Fruit fly (Drosophila melanogaster) whole organism, embryonic: ENCODE results near the gene alpha-Est8.

Experiments
- CG10147 ChIP-seq: fragments of 200-800 bp; sonication (Bioruptor generic); optimal IDR thresholded peaks from 2 replicates; lab custom pipeline; 2019; ENCODE audit warnings: missing biosample characterization, mild to moderate bottlenecking, missing genetic modification characterization, moderate library complexity
- CG10321 ChIP-seq: fragments of 200-800 bp; sonication (Bioruptor generic); IDR thresholded peaks from 2 replicates; pipeline ENCODE4 v1.3.6; 2022; ENCODE audit warnings: missing biosample characterization, missing genetic modification characterization
- CG15696 ChIP-seq: fragments of 200-800 bp; sonication (Bioruptor generic); optimal IDR thresholded peaks from 2 replicates; lab custom pipeline; 2019; ENCODE audit warnings: missing biosample characterization, mild to moderate bottlenecking, missing genetic modification characterization, moderate library complexity
- CG17568 ChIP-seq: fragments of 200-800 bp; sonication (Bioruptor generic); optimal IDR thresholded peaks from 2 replicates; lab custom pipeline; 2018; ENCODE audit warnings: missing biosample characterization, mild to moderate bottlenecking, missing genetic modification characterization, moderate library complexity
- CG18599 ChIP-seq: fragments of 200-800 bp; sonication (Bioruptor generic); optimal IDR thresholded peaks from 3 replicates; lab custom pipeline; 2017; ENCODE audit warnings: missing biosample characterization, missing genetic modification characterization, mild to moderate bottlenecking, moderate library complexity, missing genetic modification reagents
- CG2199 ChIP-seq: fragments of 200-800 bp; sonication (Bioruptor generic); IDR thresholded peaks from 3 replicates; pipeline ENCODE4 v1.3.6; 2022; ENCODE audit warnings: missing biosample characterization, missing genetic modification characterization
- CG33557 ChIP-seq: fragments of 200-800 bp; sonication (Bioruptor generic); optimal IDR thresholded peaks from 2 replicates; lab custom pipeline; 2019; ENCODE audit warnings: missing biosample characterization, mild to moderate bottlenecking, missing genetic modification characterization, moderate library complexity
- CG34376 ChIP-seq: fragments of 200-800 bp; sonication (Bioruptor generic); optimal IDR thresholded peaks from 2 replicates; lab custom pipeline; 2018; ENCODE audit warnings: missing biosample characterization, mild to moderate bottlenecking, missing genetic modification characterization
- CG3847 ChIP-seq: fragments of 200-800 bp; sonication (Bioruptor generic); IDR thresholded peaks from 2 replicates; pipeline ENCODE4 v1.3.6; 2022; ENCODE audit warnings: missing biosample characterization, missing genetic modification characterization
- CG6175 ChIP-seq: fragments of 200-800 bp; sonication (Bioruptor generic); IDR thresholded peaks from 3 replicates; pipeline ENCODE4 v1.3.6; 2022; ENCODE audit warnings: missing biosample characterization, missing genetic modification characterization
- CG6654 ChIP-seq: fragments of 200-800 bp; sonication (Bioruptor generic); optimal IDR thresholded peaks from 2 replicates; lab custom pipeline; 2017; ENCODE audit warnings: missing biosample characterization, mild to moderate bottlenecking, missing genetic modification characterization
- CG7987 ChIP-seq: fragments of 200-800 bp; sonication (Bioruptor generic); optimal IDR thresholded peaks from 2 replicates; lab custom pipeline; 2018; ENCODE audit warnings: missing biosample characterization, mild to moderate bottlenecking, missing genetic modification characterization, moderate library complexity
- CTCF ChIP-seq: fragments of 200-800 bp; sonication (Bioruptor generic); optimal IDR thresholded peaks from 2 replicates; lab custom pipeline; 2017; ENCODE audit warnings: missing biosample characterization, mild to moderate bottlenecking, missing genetic modification characterization, moderate library complexity
- Doc2 ChIP-seq: fragments of 200-800 bp; sonication (Bioruptor generic); IDR thresholded peaks from 2 replicates; pipeline ENCODE4 v1.3.6; 2022; ENCODE audit warnings: missing biosample characterization, missing genetic modification characterization
- Drgx ChIP-seq: fragments of 200-800 bp; sonication (Bioruptor generic); IDR thresholded peaks from 2 replicates; pipeline ENCODE4 v1.3.6; 2022; ENCODE audit warnings: missing biosample characterization, missing genetic modification characterization
- Fer1 ChIP-seq: fragments of 200-800 bp; sonication (Bioruptor generic); optimal IDR thresholded peaks from 2 replicates; lab custom pipeline; 2017; ENCODE audit warnings: missing biosample characterization, mild to moderate bottlenecking, missing genetic modification characterization
- Med ChIP-seq: fragments of 200-800 bp; sonication (Bioruptor generic); peaks from one replicate; lab custom pipeline; 2016; ENCODE audit warnings: missing biosample characterization, missing genetic modification characterization, mild to moderate bottlenecking, inconsistent platforms, moderate library complexity
- Mrtf ChIP-seq: fragments of 200-800 bp; sonication (Bioruptor generic); IDR thresholded peaks from 3 replicates; pipeline ENCODE4 v1.3.6; 2022; ENCODE audit warnings: missing biosample characterization, missing genetic modification characterization
- PHDP ChIP-seq: fragments of 200-800 bp; sonication (Bioruptor generic); optimal IDR thresholded peaks from 3 replicates; lab custom pipeline; 2018; ENCODE audit warnings: missing biosample characterization, mild to moderate bottlenecking, missing genetic modification characterization, moderate library complexity
- Pdp1 ChIP-seq, 2 experiments: fragments of 200-800 bp; sonication (Bioruptor generic); optimal IDR thresholded peaks; 3 replicates each; lab custom pipeline; 2016; ENCODE audit warnings: missing biosample characterization in 2 of 2, missing genetic modification characterization in 2 of 2, mild to moderate bottlenecking in 1 of 2, moderate library complexity in 1 of 2
- Rfx ChIP-seq: fragments of 200-800 bp; sonication (Bioruptor generic); IDR thresholded peaks from 2 replicates; pipeline ENCODE4 v1.3.6; 2022; ENCODE audit warnings: missing biosample characterization, missing genetic modification characterization
- Sox100B ChIP-seq: fragments of 200-800 bp; sonication (Bioruptor generic); optimal IDR thresholded peaks from 3 replicates; lab custom pipeline; 2018; ENCODE audit warnings: missing biosample characterization, mild to moderate bottlenecking, missing genetic modification characterization
- Tbp ChIP-seq: fragments of >200 bp; optimal IDR thresholded peaks from 2 replicates; lab custom pipeline; 2018; ENCODE audit warnings: missing biosample characterization, missing genetic modification characterization
- Trl ChIP-seq, 3 experiments: fragments of >200 bp in 2 of 3; fragments of 200-800 bp in 1 of 3; sonication (Bioruptor generic) in 1 of 3; optimal IDR thresholded peaks; 2 replicates in 1 of 3; 3 replicates in 2 of 3; lab custom pipeline; 2016 to 2017; ENCODE audit warnings: missing biosample characterization in 1 of 3, missing genetic modification characterization in 1 of 3
- abd-A ChIP-seq: fragments of 200-800 bp; sonication (Bioruptor generic); optimal IDR thresholded peaks from 3 replicates; lab custom pipeline; 2019; ENCODE audit warnings: missing biosample characterization, mild to moderate bottlenecking, missing genetic modification characterization, moderate library complexity
- amos ChIP-seq: fragments of 200-800 bp; sonication (Bioruptor generic); IDR thresholded peaks from 2 replicates; pipeline ENCODE4 v1.3.6; 2022; ENCODE audit warnings: missing biosample characterization, missing genetic modification characterization; ENCODE audit not compliant: partially characterized antibody
- chinmo ChIP-seq: fragments of 200-800 bp; sonication (Bioruptor generic); IDR thresholded peaks from 4 replicates; pipeline ENCODE4 v1.3.6; 2022; ENCODE audit warnings: missing biosample characterization, missing genetic modification characterization; ENCODE audit not compliant: partially characterized antibody
- ci ChIP-seq: fragments of 200-800 bp; sonication (Bioruptor generic); IDR thresholded peaks from 3 replicates; pipeline ENCODE4 v1.3.6; 2022; ENCODE audit warnings: missing biosample characterization, missing genetic modification characterization
- corto ChIP-seq: fragments of 200-800 bp; sonication (Bioruptor generic); optimal IDR thresholded peaks from 2 replicates; lab custom pipeline; 2016; ENCODE audit warnings: missing biosample characterization, mild to moderate bottlenecking, missing genetic modification characterization, moderate library complexity
- dmrt99B ChIP-seq: fragments of 200-800 bp; sonication (Bioruptor generic); optimal IDR thresholded peaks from 2 replicates; lab custom pipeline; 2018; ENCODE audit warnings: missing biosample characterization, mild to moderate bottlenecking, missing genetic modification characterization, moderate library complexity
- exex ChIP-seq: fragments of 200-800 bp; sonication (Bioruptor generic); optimal IDR thresholded peaks from 4 replicates; lab custom pipeline; 2018; ENCODE audit warnings: missing biosample characterization, mild to moderate bottlenecking, missing genetic modification characterization, moderate library complexity
- fru ChIP-seq: fragments of >200 bp; optimal IDR thresholded peaks from 2 replicates; lab custom pipeline; 2017
- jing ChIP-seq: fragments of 200-800 bp; sonication (Bioruptor generic); optimal IDR thresholded peaks from 2 replicates; lab custom pipeline; 2018; ENCODE audit warnings: missing biosample characterization, mild to moderate bottlenecking, missing genetic modification characterization
- mirr ChIP-seq: fragments of 200-800 bp; sonication (Bioruptor generic); optimal IDR thresholded peaks from 3 replicates; lab custom pipeline; 2018; ENCODE audit warnings: missing biosample characterization, mild to moderate bottlenecking, missing genetic modification characterization
- pros ChIP-seq: fragments of 200-800 bp; sonication (Bioruptor generic); optimal IDR thresholded peaks from 3 replicates; lab custom pipeline; 2019; ENCODE audit warnings: missing biosample characterization, mild to moderate bottlenecking, missing genetic modification characterization, moderate library complexity
- sd ChIP-seq: fragments of 200-800 bp; sonication (Bioruptor generic); optimal IDR thresholded peaks from 3 replicates; lab custom pipeline; 2018; ENCODE audit warnings: missing biosample characterization, mild to moderate bottlenecking, missing genetic modification characterization, moderate library complexity
- sens ChIP-seq: fragments of 200-800 bp; sonication (Bioruptor generic); peaks from one replicate; lab custom pipeline; 2016; ENCODE audit warnings: missing biosample characterization, missing genetic modification characterization
- sr ChIP-seq: fragments of 200-800 bp; sonication (Bioruptor generic); IDR thresholded peaks from 3 replicates; pipeline ENCODE4 v1.3.6; 2022; ENCODE audit warnings: missing biosample characterization, missing genetic modification characterization
- tap ChIP-seq: fragments of 200-800 bp; optimal IDR thresholded peaks from 3 replicates; lab custom pipeline; 2019; ENCODE audit warnings: missing biosample characterization, mild to moderate bottlenecking, missing genetic modification characterization, moderate library complexity
- tgo ChIP-seq: fragments of 200-800 bp; sonication (Bioruptor generic); IDR thresholded peaks from 3 replicates; pipeline ENCODE4 v1.3.6; 2022; ENCODE audit warnings: missing biosample characterization, missing genetic modification characterization

The alpha-Est8 gene

DNA sequence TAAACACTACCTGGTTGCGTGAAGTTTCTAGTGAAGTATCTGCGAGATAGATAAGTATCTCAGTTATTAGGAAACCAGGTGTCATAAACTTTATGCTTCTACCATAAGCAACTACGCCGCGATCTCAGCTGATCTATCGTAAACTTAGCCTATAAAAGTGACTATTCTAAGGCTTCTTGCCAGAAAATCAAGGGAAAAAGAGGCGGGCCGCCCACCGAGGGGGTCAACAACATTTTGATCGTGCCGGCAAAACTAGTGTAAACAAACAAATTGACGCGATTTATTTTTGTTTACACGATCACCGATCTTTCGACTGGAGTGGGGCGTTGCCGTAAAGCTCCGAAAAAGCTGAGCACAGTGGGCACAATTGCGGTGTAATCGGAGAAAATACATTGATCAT lies 8.7 kb upstream of the alpha-Est8 start (continued):
- no peak for TF ChIP-seq Doc2 (GFP tag; lab: Robert Waterston, UW)
- TF ChIP-seq Pdp1 (GFP tag; optimal IDR thresholded peaks at IDR 0.05; lab: Kevin White, UChicago), result no peak
- TF ChIP-seq sr (GFP tag; lab: Robert Waterston, UW), result no peak
- TF ChIP-seq CG10147 (GFP tag; lab: Kevin White, UChicago), result peak; percentile 10
- TF ChIP-seq exex, result peak; percentile 5
- TF ChIP-seq CTCF (GFP tag; lab: Kevin White, UChicago), result peak; percentile 9
- 0 out of 4 replicates have a peak, but pooled peaks have one; percentile 11 for TF ChIP-seq chinmo
- peak; percentile 33 for TF ChIP-seq PHDP (tag; lab: Kevin White, UChicago)
- TF ChIP-seq tgo (GFP tag; lab: Robert Waterston, UW), result no peak
- 0 out of 3 replicates have a peak, but pooled peaks have one; percentile 39 for TF ChIP-seq ci (GFP tag; lab: Robert Waterston, UW)
- TF ChIP-seq mirr (GFP tag; lab: Kevin White, UChicago), result peak; percentile 37
- TF ChIP-seq dmrt99B, result no peak
- peak; percentile 43 for TF ChIP-seq Fer1 (GFP tag; lab: Kevin White, UChicago)
- 0 out of 2 replicates have a peak, but pooled peaks have one; percentile 8 for TF ChIP-seq Rfx (GFP tag; lab: Robert Waterston, UW)
- no peak for TF ChIP-seq tap (tag; lab: Kevin White, UChicago)
- peak; percentile 4 for TF ChIP-seq CG17568 (GFP tag; lab: Kevin White, UChicago)

DNA sequence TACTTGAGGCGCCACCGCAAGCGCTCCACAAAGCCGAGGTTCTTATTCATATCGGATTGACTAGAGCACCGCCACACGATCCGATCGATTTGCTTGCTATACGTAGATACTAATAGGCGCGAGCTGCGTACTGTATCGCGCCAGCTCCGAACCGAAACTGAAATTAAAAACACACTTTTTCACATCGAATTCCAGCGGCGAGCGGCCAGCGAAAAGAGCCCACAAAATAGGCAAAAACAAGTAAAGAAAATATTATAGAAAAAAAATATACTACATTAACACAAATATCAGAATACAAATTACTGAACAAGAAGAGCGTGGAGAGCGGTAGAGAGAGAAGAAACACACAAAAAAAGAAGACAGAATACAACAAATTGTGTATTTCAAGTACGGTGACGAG lies 8.1 kb upstream of the alpha-Est8 start, which contains the start of gene alpha-Est7:
alpha-Est7 (minus strand) TSS at position 160 of the 400 bp plus-strand sequence.
- peak; percentile 20 for TF ChIP-seq corto (GFP tag; lab: Kevin White, UChicago)
- 0 out of 2 replicates have a peak, but pooled peaks have one; percentile 3 for TF ChIP-seq amos
- peak; percentile 70; the same call in 1 of the 3 replicates for TF ChIP-seq CG6175 (GFP tag; lab: Robert Waterston, UW)
- TF ChIP-seq Sox100B (GFP tag; lab: Kevin White, UChicago), result no peak
- TF ChIP-seq CG2199 (GFP tag; lab: Robert Waterston, UW), result peak; percentile 84; the same call in 2 of the 3 replicates
- TF ChIP-seq sd, result peak; percentile 74
- TF ChIP-seq Drgx (GFP tag; lab: Robert Waterston, UW), result 0 out of 2 replicates have a peak, but pooled peaks have one; percentile 7
- no peak for TF ChIP-seq CG6654 (GFP tag; lab: Kevin White, UChicago)
- TF ChIP-seq Med (GFP tag; lab: Kevin White, UChicago), result peak; percentile 23
- no peak for TF ChIP-seq Tbp
- peak in 1 of 2 experiments; percentile 16 for TF ChIP-seq Trl (optimal IDR thresholded peaks at IDR 0.05; lab: Kevin White, UChicago)
- no peak for TF ChIP-seq Trl (GFP tag; optimal IDR thresholded peaks at IDR 0.05; lab: Kevin White, UChicago)

DNA sequence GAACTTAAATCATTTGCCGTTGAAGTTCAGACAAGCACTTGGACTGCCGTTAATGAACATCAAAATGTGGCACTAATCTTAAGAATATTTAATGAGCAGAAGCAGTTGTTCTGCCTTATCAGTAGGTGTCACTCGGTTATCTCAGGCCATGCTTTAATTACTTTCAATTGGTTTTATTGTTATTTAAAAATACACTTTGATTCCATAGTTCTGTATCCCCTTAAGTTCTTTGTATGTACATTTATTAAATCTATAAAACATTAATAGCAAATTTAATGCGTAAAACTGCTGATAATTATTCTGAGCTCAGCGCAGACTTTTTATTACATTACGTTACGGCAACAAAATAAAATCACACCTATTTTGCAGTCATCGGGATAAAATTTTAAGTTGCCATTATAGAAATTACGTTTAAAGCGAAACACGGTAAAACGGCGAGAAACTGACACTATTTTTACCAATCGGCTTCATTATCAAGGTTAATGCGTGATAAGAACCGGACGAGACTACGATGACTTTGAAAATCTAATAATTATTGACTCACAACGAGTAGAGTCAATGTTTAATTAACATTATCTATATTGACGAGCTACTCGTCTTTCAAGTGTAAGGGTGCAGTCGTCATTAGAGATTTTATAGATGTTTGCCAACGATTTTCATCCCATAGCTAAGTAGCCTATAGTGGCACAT lies 6.9 kb upstream of the alpha-Est8 start:
- peak; percentile 51 for TF ChIP-seq CG34376
- peak; percentile 52 for TF ChIP-seq exex
- no peak for TF ChIP-seq fru (lab: Kevin White, UChicago)
- TF ChIP-seq CG7987 (GFP tag; lab: Kevin White, UChicago), result peak; percentile 6
- no peak for TF ChIP-seq CG3847 (GFP tag; lab: Robert Waterston, UW)
- peak; percentile 52 for TF ChIP-seq abd-A
- peak; percentile 4 for TF ChIP-seq PHDP (tag; lab: Kevin White, UChicago)
- TF ChIP-seq mirr (GFP tag; lab: Kevin White, UChicago), result peak; percentile 44
- no peak for TF ChIP-seq CG10321 (GFP tag; lab: Robert Waterston, UW)
- TF ChIP-seq Med (GFP tag; lab: Kevin White, UChicago), result peak; percentile 58
- TF ChIP-seq Mrtf, result no peak
- peak; percentile 12 for TF ChIP-seq CG33557 (GFP tag; lab: Kevin White, UChicago)
- TF ChIP-seq CG18599 (GFP tag; lab: Kevin White, UChicago), result peak; percentile 22
- TF ChIP-seq jing, result no peak
- peak; percentile 67 for TF ChIP-seq sens (GFP tag; lab: Kevin White, UChicago)
- TF ChIP-seq pros (GFP tag; lab: Kevin White, UChicago), result no peak
- TF ChIP-seq CG15696, result peak; percentile 5
- TF ChIP-seq, all 482 proteins: peak for 11
